Fruit fly (Drosophila melanogaster) whole organism, wandering third instar larva: ENCODE measurements around the gene Mdr65.

Experiments
- CrebA ChIP-seq: fragments of 200-800 bp; sonication (Bioruptor generic); optimal IDR thresholded peaks from 2 replicates; lab custom pipeline; 2016; ENCODE audit warnings: missing biosample characterization, mild to moderate bottlenecking, missing genetic modification characterization, borderline replicate concordance
- HLH106 ChIP-seq: fragments of 200-800 bp; optimal IDR thresholded peaks from 3 replicates; lab custom pipeline; 2019; ENCODE audit warnings: missing biosample characterization, mild to moderate bottlenecking, missing genetic modification characterization, moderate library complexity
- Jra ChIP-seq: sonication (Bioruptor generic); optimal IDR thresholded peaks from 2 replicates; lab custom pipeline; 2016; ENCODE audit warnings: missing biosample characterization, missing genetic modification characterization
- foxo ChIP-seq, 2 experiments: fragments of 200-800 bp; sonication (Bioruptor generic); optimal IDR thresholded peaks; 2 replicates in 1 of 2; 3 replicates in 1 of 2; lab custom pipeline; 2016 to 2017; ENCODE audit warnings: missing biosample characterization in 2 of 2, missing genetic modification characterization in 2 of 2
- h ChIP-seq: fragments of 200-800 bp; sonication (Bioruptor generic); optimal IDR thresholded peaks from 3 replicates; lab custom pipeline; 2016; ENCODE audit warnings: missing biosample characterization, mild to moderate bottlenecking, missing genetic modification characterization
- usp ChIP-seq: fragments of >200 bp; optimal IDR thresholded peaks from 2 replicates; lab custom pipeline; 2017; ENCODE audit warnings: missing biosample characterization, missing genetic modification characterization

DNA sequence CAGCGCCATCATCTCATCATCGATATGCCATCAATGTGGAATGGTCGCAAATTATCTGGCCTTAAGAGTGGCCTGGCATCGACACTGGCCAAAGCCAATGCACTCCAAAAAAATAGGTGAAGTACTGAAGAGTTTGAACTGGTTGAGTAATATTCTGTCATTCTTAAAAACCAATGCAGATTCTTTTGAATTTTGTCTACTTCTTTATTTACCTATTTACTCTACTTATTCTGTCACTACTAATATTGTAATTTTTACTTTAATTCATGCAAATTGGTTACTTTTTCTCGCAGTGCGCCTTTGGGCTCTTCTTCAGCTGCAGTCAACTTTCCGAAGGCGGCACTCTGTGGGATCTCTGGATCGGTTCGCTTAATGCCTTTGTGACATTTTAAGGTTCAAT is 23.5 kb upstream of the Mdr65 start:
- TF ChIP-seq usp (GFP tag; lab: Kevin White, UChicago), result no peak
- TF ChIP-seq HLH106 (tag; lab: Kevin White, UChicago), result peak; percentile 14
- peak; percentile 55 for TF ChIP-seq h (GFP tag; lab: Kevin White, UChicago)
- no peak for TF ChIP-seq CrebA (GFP tag; lab: Kevin White, UChicago)
- peak in 1 of 2 experiments; percentile 50 for TF ChIP-seq foxo (GFP tag; optimal IDR thresholded peaks at IDR 0.05; lab: Kevin White, UChicago)
- no peak for TF ChIP-seq Jra (GFP tag; lab: Kevin White, UChicago)
